In genomic region chrV:4375807-4376564, ce11 we compare ENCODE assay signal across 2 worm cellular contexts.
A peak's percentile ranks its signal among the peaks of the same experiment; 100 is the strongest.
TF ChIP-seq lines count a peak whose summit lies in the region.

Gene F32D1.7 (minus strand): TSS chrV:4376173.

TF ChIP-seq in whole organism, L4 larva, 104 proteins besides CTCF, POLR2A, EP300 and RAD21:
- no peak for TF ChIP-seq dpl-1 (GFP tag; optimal IDR thresholded peaks at IDR 0.05; lab: Kevin White, UChicago)
- TF ChIP-seq zfp-3 (GFP tag; conservative IDR thresholded peaks at IDR 0.05; lab: Robert Waterston, UW), result no peak
- no peak for TF ChIP-seq Y75B8A.6 (GFP tag; IDR thresholded peaks at IDR 0.05; lab: Robert Waterston, UW)
- TF ChIP-seq cey-2 (tag; optimal IDR thresholded peaks at IDR 0.05; lab: Kevin White, UChicago; ENCODE audit: borderline replicate concordance, insufficient read depth), result no peak
- TF ChIP-seq nhr-11 (tag; optimal IDR thresholded peaks at IDR 0.05; lab: Kevin White, UChicago), result no peak
- no peak for TF ChIP-seq zip-2 (tag; optimal IDR thresholded peaks at IDR 0.05; lab: Kevin White, UChicago)
- TF ChIP-seq tra-1 (GFP tag; IDR thresholded peaks at IDR 0.05; lab: Robert Waterston, UW), result no peak
- peak; percentile 56 for TF ChIP-seq lin-38 (GFP tag; IDR thresholded peaks at IDR 0.05; lab: Robert Waterston, UW)
- TF ChIP-seq pha-4 (GFP tag; IDR thresholded peaks at IDR 0.05; lab: Robert Waterston, UW), result no peak
- TF ChIP-seq pha-4 (tag; optimal IDR thresholded peaks at IDR 0.05; lab: Kevin White, UChicago), result no peak
- peak; percentile 22 for TF ChIP-seq aha-1 (tag; lab: Kevin White, UChicago)
- TF ChIP-seq F44E2.7 (GFP tag; IDR thresholded peaks at IDR 0.05; lab: Robert Waterston, UW), result no peak
- TF ChIP-seq unc-130 (GFP tag; optimal IDR thresholded peaks at IDR 0.05; lab: Kevin White, UChicago), result peak; percentile 51
- peak in 1 of 2 experiments; percentile 32 for TF ChIP-seq unc-62 (GFP tag; optimal IDR thresholded peaks at IDR 0.05 in 1 of 2; lab: Kevin White, UChicago)
- no peak for TF ChIP-seq unc-62 (tag; optimal IDR thresholded peaks at IDR 0.05; lab: Kevin White, UChicago)
- peak; percentile 53; the same call in 1 of the 2 replicates for TF ChIP-seq set-16 (GFP tag; IDR thresholded peaks at IDR 0.05; lab: Robert Waterston, UW)
- no peak for TF ChIP-seq snpc-1.2 (GFP tag; IDR thresholded peaks at IDR 0.05; lab: Robert Waterston, UW)
- TF ChIP-seq madf-9 (GFP tag; conservative IDR thresholded peaks at IDR 0.05; lab: Robert Waterston, UW), result no peak
- no peak for TF ChIP-seq hlh-11 (tag; optimal IDR thresholded peaks at IDR 0.05; lab: Kevin White, UChicago)
- TF ChIP-seq mxl-2 (GFP tag; conservative IDR thresholded peaks at IDR 0.05; lab: Robert Waterston, UW), result no peak
- TF ChIP-seq nhr-25 (tag; optimal IDR thresholded peaks at IDR 0.05; lab: Kevin White, UChicago; ENCODE audit: borderline replicate concordance, insufficient read depth), result no peak
- no peak for TF ChIP-seq hif-1 (tag; optimal IDR thresholded peaks at IDR 0.05; lab: Kevin White, UChicago)
- TF ChIP-seq nhr-28 (tag; optimal IDR thresholded peaks at IDR 0.05; lab: Kevin White, UChicago), result no peak
- no peak for TF ChIP-seq attf-4 (tag; optimal IDR thresholded peaks at IDR 0.05; lab: Kevin White, UChicago)
- TF ChIP-seq Y48G9A.11 (GFP tag; IDR thresholded peaks at IDR 0.05; lab: Robert Waterston, UW), result peak; percentile 27; the same call in 1 of the 2 replicates
- TF ChIP-seq dve-1 (tag; optimal IDR thresholded peaks at IDR 0.05; lab: Kevin White, UChicago; ENCODE audit: insufficient read depth), result no peak
- TF ChIP-seq mep-1 (tag; optimal IDR thresholded peaks at IDR 0.05; lab: Kevin White, UChicago), result no peak
- no peak for TF ChIP-seq mdt-29 (GFP tag; IDR thresholded peaks at IDR 0.05; lab: Robert Waterston, UW)
- TF ChIP-seq F49E8.2 (tag; optimal IDR thresholded peaks at IDR 0.05; lab: Kevin White, UChicago; ENCODE audit: borderline replicate concordance), result peak; percentile 13
- no peak for TF ChIP-seq arid-1 (GFP tag; conservative IDR thresholded peaks at IDR 0.05; lab: Robert Waterston, UW)
- no peak for TF ChIP-seq nhr-77 (tag; optimal IDR thresholded peaks at IDR 0.05; lab: Kevin White, UChicago)
- TF ChIP-seq T20F7.1 (GFP tag; optimal IDR thresholded peaks at IDR 0.05; lab: Kevin White, UChicago), result no peak
- no peak for TF ChIP-seq dmd-9 (GFP tag; IDR thresholded peaks at IDR 0.05; lab: Robert Waterston, UW)

TF ChIP-seq in whole organism, young adult, 124 proteins besides CTCF, POLR2A, EP300 and RAD21:
- TF ChIP-seq egrh-3 (GFP tag; IDR thresholded peaks at IDR 0.05; lab: Robert Waterston, UW) (no peak), xnd-1 (tag; optimal IDR thresholded peaks at IDR 0.05; lab: Kevin White, UChicago) (peak; percentile 93), dox-1 (GFP tag; IDR thresholded peaks at IDR 0.05; lab: Robert Waterston, UW) (peak; percentile 61), efl-1 (GFP tag; optimal IDR thresholded peaks at IDR 0.05; lab: Kevin White, UChicago) (peak; percentile 95), him-1 (tag; optimal IDR thresholded peaks at IDR 0.05; lab: Kevin White, UChicago) (peak; percentile 34), mel-28 (tag; optimal IDR thresholded peaks at IDR 0.05; lab: Kevin White, UChicago; ENCODE audit: borderline replicate concordance) (no peak), dpff-1 (tag; optimal IDR thresholded peaks at IDR 0.05; lab: Kevin White, UChicago) (no peak), somi-1 (GFP tag; optimal IDR thresholded peaks at IDR 0.05; lab: Kevin White, UChicago) (no peak), lin-54 (GFP tag; optimal IDR thresholded peaks at IDR 0.05; lab: Kevin White, UChicago) (peak; percentile 91), lsy-27 (tag; optimal IDR thresholded peaks at IDR 0.05; lab: Kevin White, UChicago; ENCODE audit: borderline replicate concordance, insufficient read depth) (no peak), C06A6.2 (GFP tag; conservative IDR thresholded peaks at IDR 0.05; lab: Robert Waterston, UW) (no peak), F33H1.4 (GFP tag; IDR thresholded peaks at IDR 0.05; lab: Robert Waterston, UW) (peak; percentile 78), zfh-2 (GFP tag; conservative IDR thresholded peaks at IDR 0.05; lab: Robert Waterston, UW) (peak; percentile 69), Y95B8A.8 (GFP tag; IDR thresholded peaks at IDR 0.05; lab: Robert Waterston, UW) (0 out of 2 replicates have a peak, but pooled peaks have one; percentile 49), Y56A3A.18 (GFP tag; IDR thresholded peaks at IDR 0.05; lab: Robert Waterston, UW) (no peak), rcor-1 (GFP tag; IDR thresholded peaks at IDR 0.05; lab: Robert Waterston, UW) (peak; percentile 66), lin-35 (GFP tag; optimal IDR thresholded peaks at IDR 0.05; lab: Kevin White, UChicago) (peak in 1 of 3 experiments; percentile 12), lsl-1 (GFP tag; optimal IDR thresholded peaks at IDR 0.05; lab: Kevin White, UChicago) (peak; percentile 99), nhr-27 (tag; optimal IDR thresholded peaks at IDR 0.05; lab: Kevin White, UChicago) (no peak), C17E4.6 (GFP tag; IDR thresholded peaks at IDR 0.05; lab: Robert Waterston, UW) (no peak), F49E8.2 (tag; optimal IDR thresholded peaks at IDR 0.05; lab: Kevin White, UChicago; ENCODE audit: insufficient read depth) (peak; percentile 62), dpl-1 (GFP tag; optimal IDR thresholded peaks at IDR 0.05; lab: Kevin White, UChicago) (peak; percentile 90), lin-40 (tag; optimal IDR thresholded peaks at IDR 0.05; lab: Kevin White, UChicago) (no peak), madf-10 (tag; optimal IDR thresholded peaks at IDR 0.05; lab: Kevin White, UChicago) (no peak), snpc-1.1 (tag; optimal IDR thresholded peaks at IDR 0.05; lab: Kevin White, UChicago; ENCODE audit: insufficient read depth) (peak; percentile 61), snpc-4 (GFP tag; optimal IDR thresholded peaks at IDR 0.05; lab: Kevin White, UChicago) (peak; percentile 6), snpc-4 (tag; optimal IDR thresholded peaks at IDR 0.05; lab: Kevin White, UChicago) (peak in 1 of 4 experiments; percentile 14), aptf-3 (GFP tag; IDR thresholded peaks at IDR 0.05; lab: Robert Waterston, UW) (no peak), nfyb-1 (GFP tag; IDR thresholded peaks at IDR 0.05; lab: Robert Waterston, UW) (no peak), mcd-1 (GFP tag; IDR thresholded peaks at IDR 0.05; lab: Robert Waterston, UW) (peak; percentile 53; the same call in 1 of the 2 replicates), F39B2.1 (GFP tag; IDR thresholded peaks at IDR 0.05; lab: Robert Waterston, UW) (no peak), snpc-1.3 (tag; optimal IDR thresholded peaks at IDR 0.05; lab: Kevin White, UChicago; ENCODE audit: insufficient read depth) (peak; percentile 36), mxl-1 (tag; optimal IDR thresholded peaks at IDR 0.05; lab: Kevin White, UChicago) (no peak), B0261.1 (tag; optimal IDR thresholded peaks at IDR 0.05; lab: Kevin White, UChicago) (no peak), D2030.7 (GFP tag; IDR thresholded peaks at IDR 0.05; lab: Robert Waterston, UW) (peak; percentile 87), madf-6 (GFP tag; IDR thresholded peaks at IDR 0.05; lab: Robert Waterston, UW) (peak; percentile 99), ekl-4 (GFP tag; IDR thresholded peaks at IDR 0.05; lab: Robert Waterston, UW) (no peak), B0336.3 (GFP tag; IDR thresholded peaks at IDR 0.05; lab: Robert Waterston, UW) (no peak), chd-7 (tag; optimal IDR thresholded peaks at IDR 0.05; lab: Kevin White, UChicago) (no peak), ceh-91 (GFP tag; IDR thresholded peaks at IDR 0.05; lab: Robert Waterston, UW) (peak; percentile 91), snpc-3.4 (tag; optimal IDR thresholded peaks at IDR 0.05; lab: Kevin White, UChicago) (peak; percentile 70), ceh-100 (GFP tag; IDR thresholded peaks at IDR 0.05; lab: Robert Waterston, UW) (no peak), madf-8 (GFP tag; conservative IDR thresholded peaks at IDR 0.05; lab: Robert Waterston, UW) (peak; percentile 98), unc-130 (GFP tag; optimal IDR thresholded peaks at IDR 0.05; lab: Kevin White, UChicago) (peak; percentile 38), bed-2 (GFP tag; IDR thresholded peaks at IDR 0.05; lab: Robert Waterston, UW) (no peak), hsf-1 (GFP tag; IDR thresholded peaks at IDR 0.05; lab: Robert Waterston, UW) (peak; percentile 59; the same call in 1 of the 2 replicates)

Comparison
In these comparisons a context has a peak if more than half of its experiments do, and no peak if none do; other contexts are left out.
1. Of the 7 proteins assayed by ChIP-seq in both whole organism, young adult and whole organism, L4 larva: peak only in whole organism, young adult: dpl-1; only in whole organism, L4 larva: none; in both: F49E8.2 and unc-130; in neither: 2; mixed calls (peak in some experiments, not most) for 2.